Worm (Caenorhabditis elegans) whole organism, L3 larva: Measurements from ENCODE around the gene C34C12.8.

ENCODE experiments used
- R02D3.7 ChIP-seq: fragments of 150-350 bp; optimal IDR thresholded peaks from 2 replicates; lab custom pipeline; 2014; ENCODE audit warnings: missing biosample characterization, missing genetic modification characterization
- ZK546.5 ChIP-seq: sonication (generic microtip); optimal IDR thresholded peaks from 2 replicates; lab custom pipeline; 2017; ENCODE audit warnings: missing biosample characterization, missing genetic modification characterization
- aly-2 ChIP-seq: fragments of 150-350 bp; optimal IDR thresholded peaks from 2 replicates; lab custom pipeline; 2014; ENCODE audit warnings: missing biosample characterization, missing genetic modification characterization
- ama-1 ChIP-seq: fragments of 150-350 bp; optimal IDR thresholded peaks from 2 replicates; lab custom pipeline; 2018
- ceh-16 ChIP-seq: sonication (generic microtip); optimal IDR thresholded peaks from 2 replicates; lab custom pipeline; 2017; ENCODE audit warnings: missing biosample characterization, missing genetic modification characterization
- ceh-82 ChIP-seq: fragments of 150-350 bp; optimal IDR thresholded peaks from 2 replicates; lab custom pipeline; 2014; ENCODE audit warnings: missing biosample characterization, missing genetic modification characterization
- daf-12 ChIP-seq: fragments of 150-350 bp; optimal IDR thresholded peaks from 2 replicates; lab custom pipeline; 2014; ENCODE audit warnings: missing biosample characterization, missing genetic modification reagents, missing genetic modification characterization
- elt-1 ChIP-seq: fragments of 150-350 bp; optimal IDR thresholded peaks from 2 replicates; lab custom pipeline; 2014; ENCODE audit warnings: missing biosample characterization, missing genetic modification characterization
- elt-3 ChIP-seq, 3 experiments: fragments of 150-350 bp in 1 of 3; sonication (generic microtip) in 2 of 3; optimal IDR thresholded peaks; 2 replicates in 2 of 3; 4 replicates in 1 of 3; lab custom pipeline; 2014 to 2017; ENCODE audit warnings: missing biosample characterization in 3 of 3, missing genetic modification characterization in 3 of 3
- eor-1 ChIP-seq, 2 experiments: fragments of 150-350 bp; optimal IDR thresholded peaks; 2 replicates each; lab custom pipeline; 2014 to 2018; ENCODE audit warnings: missing biosample characterization in 2 of 2, missing genetic modification characterization in 2 of 2
- fkh-10 ChIP-seq: sonication (generic microtip); optimal IDR thresholded peaks from 2 replicates; lab custom pipeline; 2017; ENCODE audit warnings: missing biosample characterization, missing genetic modification reagents, missing genetic modification characterization
- fkh-2 ChIP-seq: fragments of 150-350 bp; optimal IDR thresholded peaks from 2 replicates; lab custom pipeline; 2014; ENCODE audit warnings: missing biosample characterization, missing genetic modification reagents, missing genetic modification characterization
- fos-1 ChIP-seq: fragments of 150-350 bp; optimal IDR thresholded peaks from 2 replicates; lab custom pipeline; 2014; ENCODE audit warnings: missing biosample characterization, missing genetic modification characterization
- hmg-11 ChIP-seq: sonication (generic microtip); optimal IDR thresholded peaks from 2 replicates; lab custom pipeline; 2016; ENCODE audit warnings: missing genetic modification characterization, missing compliant biosample characterization
- jun-1 ChIP-seq: fragments of 150-350 bp; optimal IDR thresholded peaks from 2 replicates; lab custom pipeline; 2014; ENCODE audit warnings: missing biosample characterization, missing genetic modification reagents, missing genetic modification characterization
- lin-39 ChIP-seq: fragments of 150-350 bp; optimal IDR thresholded peaks from 2 replicates; lab custom pipeline; 2018; ENCODE audit warnings: missing biosample characterization, missing genetic modification reagents, missing genetic modification characterization
- lsy-12 ChIP-seq: sonication (generic microtip); optimal IDR thresholded peaks from 2 replicates; lab custom pipeline; 2016; ENCODE audit warnings: mild to moderate bottlenecking, missing genetic modification characterization, missing compliant biosample characterization
- mdl-1 ChIP-seq: fragments of 150-350 bp; optimal IDR thresholded peaks from 2 replicates; lab custom pipeline; 2014; ENCODE audit warnings: missing biosample characterization, missing genetic modification characterization
- mml-1 ChIP-seq: fragments of 150-350 bp; sonication (generic microtip); optimal IDR thresholded peaks from 3 replicates; lab custom pipeline; 2014; ENCODE audit warnings: missing biosample characterization, missing genetic modification characterization
- nfya-1 ChIP-seq: sonication (generic microtip); optimal IDR thresholded peaks from 2 replicates; lab custom pipeline; 2017; ENCODE audit warnings: missing genetic modification characterization, mild to moderate bottlenecking, missing compliant biosample characterization, antibody characterized with exemption, moderate library complexity; ENCODE audit not compliant: insufficient read depth
- nhr-12 ChIP-seq: fragments of 150-350 bp; optimal IDR thresholded peaks from 2 replicates; lab custom pipeline; 2014; ENCODE audit warnings: missing biosample characterization, missing genetic modification characterization
- nhr-237 ChIP-seq: fragments of 150-350 bp; optimal IDR thresholded peaks from 2 replicates; lab custom pipeline; 2014; ENCODE audit warnings: missing biosample characterization, missing genetic modification characterization
- nhr-25 ChIP-seq: sonication (generic microtip); optimal IDR thresholded peaks from 2 replicates; lab custom pipeline; 2017; ENCODE audit warnings: missing biosample characterization, missing genetic modification characterization
- nhr-28 ChIP-seq: fragments of 150-350 bp; optimal IDR thresholded peaks from 2 replicates; lab custom pipeline; 2014; ENCODE audit warnings: missing biosample characterization, missing genetic modification characterization
- nhr-67 ChIP-seq: fragments of 150-350 bp; optimal IDR thresholded peaks from 2 replicates; lab custom pipeline; 2014; ENCODE audit warnings: missing biosample characterization, missing genetic modification characterization
- nhr-77 ChIP-seq: fragments of 150-350 bp; optimal IDR thresholded peaks from 2 replicates; lab custom pipeline; 2014; ENCODE audit warnings: missing biosample characterization, missing genetic modification characterization
- pha-4 ChIP-seq: fragments of 150-350 bp; optimal IDR thresholded peaks from 2 replicates; lab custom pipeline; 2014; ENCODE audit warnings: missing biosample characterization, missing genetic modification reagents, missing genetic modification characterization
- pqm-1 ChIP-seq: fragments of 150-350 bp; optimal IDR thresholded peaks from 2 replicates; lab custom pipeline; 2017; ENCODE audit warnings: missing biosample characterization, missing genetic modification characterization, inconsistent platforms
- sea-2 ChIP-seq: fragments of 150-350 bp; sonication (generic microtip); optimal IDR thresholded peaks from 4 replicates; lab custom pipeline; 2014; ENCODE audit warnings: missing biosample characterization, missing genetic modification reagents, missing genetic modification characterization
- skn-1 ChIP-seq: fragments of 150-350 bp; optimal IDR thresholded peaks from 2 replicates; lab custom pipeline; 2014; ENCODE audit warnings: missing biosample characterization, missing genetic modification characterization
- snpc-4 ChIP-seq: fragments of 150-350 bp; optimal IDR thresholded peaks from 2 replicates; lab custom pipeline; 2014; ENCODE audit warnings: missing biosample characterization, missing genetic modification characterization
- unc-39 ChIP-seq: sonication (generic microtip); optimal IDR thresholded peaks from 4 replicates; lab custom pipeline; 2017; ENCODE audit warnings: missing biosample characterization, missing genetic modification characterization
- zag-1 ChIP-seq: fragments of 150-350 bp; optimal IDR thresholded peaks from 2 replicates; lab custom pipeline; 2014; ENCODE audit warnings: missing biosample characterization, missing genetic modification characterization
- ztf-11 ChIP-seq: fragments of 150-350 bp; optimal IDR thresholded peaks from 2 replicates; lab custom pipeline; 2014; ENCODE audit warnings: missing biosample characterization, missing genetic modification characterization
- ztf-4 ChIP-seq: fragments of 150-350 bp; optimal IDR thresholded peaks from 2 replicates; lab custom pipeline; 2014; ENCODE audit warnings: missing biosample characterization, missing genetic modification characterization

The C34C12.8 gene

ce11 chrIII:3413437-3413836 lies 46.8 kb upstream of the C34C12.8 start:
- TF ChIP-seq elt-3 (tag; optimal IDR thresholded peaks at IDR 0.05; lab: Kevin White, UChicago) (no peak), eor-1 (tag; optimal IDR thresholded peaks at IDR 0.05; lab: Kevin White, UChicago) (no peak), nhr-25 (no peak), nhr-28 (tag; lab: Kevin White, UChicago) (no peak), mdl-1 (tag; lab: Kevin White, UChicago) (no peak), aly-2 (tag; lab: Kevin White, UChicago) (no peak), lin-39 (tag; lab: Kevin White, UChicago) (no peak), sea-2 (GFP tag; lab: Kevin White, UChicago) (no peak), hmg-11 (tag; lab: Kevin White, UChicago) (no peak), ceh-82 (no peak), nfya-1 (tag; lab: Kevin White, UChicago) (no peak), ZK546.5 (no peak), pha-4 (tag; lab: Kevin White, UChicago) (no peak), pqm-1 (no peak), skn-1 (tag; lab: Kevin White, UChicago) (no peak), nhr-67 (tag; lab: Kevin White, UChicago) (no peak), nhr-237 (tag; lab: Kevin White, UChicago) (no peak), unc-39 (no peak)

- TF ChIP-seq mdl-1 (tag; lab: Kevin White, UChicago) (no peak), mml-1 (no peak), fkh-10 (GFP tag; lab: Kevin White, UChicago) (no peak), elt-3 (tag; optimal IDR thresholded peaks at IDR 0.05; lab: Kevin White, UChicago) (no peak), ceh-16 (tag; lab: Kevin White, UChicago) (no peak), daf-12 (no peak), fos-1 (tag; lab: Kevin White, UChicago) (no peak)
These were observed 45.8 kb upstream of the C34C12.8 start for ce11 chrIII:3414412-3414811.

- TF ChIP-seq nfya-1 (tag; lab: Kevin White, UChicago), result peak; percentile 87
- TF ChIP-seq ztf-4 (tag; lab: Kevin White, UChicago), result no peak
- no peak for TF ChIP-seq aly-2 (tag; lab: Kevin White, UChicago)
These were observed 42.8 kb upstream of the C34C12.8 start for ce11 chrIII:3417453-3417852.

ce11 chrIII:3418906-3419305 lies 41.3 kb upstream of the C34C12.8 start:
- TF ChIP-seq lin-39 (tag; lab: Kevin White, UChicago) (no peak), nfya-1 (tag; lab: Kevin White, UChicago) (peak; percentile 97)
- TF ChIP-seq, all 47 proteins: peak for 1

ce11 chrIII:3423924-3424323 lies 36.3 kb upstream of the C34C12.8 start:
- TF ChIP-seq nhr-25 (no peak), ama-1 (lab: Kevin White, UChicago) (no peak), ztf-11 (no peak), nhr-237 (tag; lab: Kevin White, UChicago) (no peak), nhr-12 (no peak), snpc-4 (tag; lab: Kevin White, UChicago) (no peak), R02D3.7 (tag; lab: Kevin White, UChicago) (no peak), elt-1 (tag; lab: Kevin White, UChicago) (no peak)

ce11 chrIII:3425438-3425837 lies 34.8 kb upstream of the C34C12.8 start, which contains the start of gene metl-18:
Gene metl-18 (plus strand): TSS chrIII:3425738.
- TF ChIP-seq ztf-11 (no peak), zag-1 (no peak), skn-1 (tag; lab: Kevin White, UChicago) (no peak), nhr-77 (tag; lab: Kevin White, UChicago) (no peak), snpc-4 (tag; lab: Kevin White, UChicago) (no peak), fkh-2 (tag; lab: Kevin White, UChicago) (no peak), fkh-10 (GFP tag; lab: Kevin White, UChicago) (no peak), nfya-1 (tag; lab: Kevin White, UChicago) (no peak), eor-1 (tag; optimal IDR thresholded peaks at IDR 0.05; lab: Kevin White, UChicago) (no peak), R02D3.7 (tag; lab: Kevin White, UChicago) (no peak), nhr-237 (tag; lab: Kevin White, UChicago) (no peak), ztf-4 (tag; lab: Kevin White, UChicago) (no peak), ZK546.5 (no peak), fos-1 (tag; lab: Kevin White, UChicago) (no peak), sea-2 (GFP tag; lab: Kevin White, UChicago) (no peak), nhr-12 (no peak), nhr-25 (no peak), lsy-12 (tag; lab: Kevin White, UChicago) (no peak), jun-1 (tag; lab: Kevin White, UChicago) (no peak), pha-4 (tag; lab: Kevin White, UChicago) (no peak)
- TF ChIP-seq, all 47 proteins: peak for 0
